Worm (Caenorhabditis elegans): Measurements from ENCODE around the gene haf-2.

haf-2 gene

ce11 chrII:7356773-7357172, 547 bp upstream of the haf-2 start:
- TF ChIP-seq B0310.2 (tag; optimal IDR thresholded peaks at IDR 0.05) = no peak
- no peak for TF ChIP-seq F13C5.2 (tag; optimal IDR thresholded peaks at IDR 0.05)
- TF ChIP-seq ceh-36 (tag; optimal IDR thresholded peaks at IDR 0.05) = no peak
- no peak for TF ChIP-seq tbx-11 (GFP tag; IDR thresholded peaks at IDR 0.05)
- no peak for TF ChIP-seq ama-1 (optimal IDR thresholded peaks at IDR 0.05)
- TF ChIP-seq hmg-4 (GFP tag; optimal IDR thresholded peaks at IDR 0.05) = no peak
- no peak for TF ChIP-seq tra-4 (tag; optimal IDR thresholded peaks at IDR 0.05)
- no peak for TF ChIP-seq ceh-13 (GFP tag; optimal IDR thresholded peaks at IDR 0.05)
- no peak for TF ChIP-seq aly-1 (tag; optimal IDR thresholded peaks at IDR 0.05)
- no peak for TF ChIP-seq pes-1 (GFP tag; IDR thresholded peaks at IDR 0.05)
- TF ChIP-seq hnd-1 (tag; optimal IDR thresholded peaks at IDR 0.05) = no peak
- no peak for TF ChIP-seq ets-7 (tag; optimal IDR thresholded peaks at IDR 0.05)
- TF ChIP-seq tbx-37 (GFP tag; conservative IDR thresholded peaks at IDR 0.05) = no peak
- no peak for TF ChIP-seq sea-1 (GFP tag; conservative IDR thresholded peaks at IDR 0.05)
- TF ChIP-seq flt-1 (GFP tag; IDR thresholded peaks at IDR 0.05) = no peak

- TF ChIP-seq hnd-1 (tag; optimal IDR thresholded peaks at IDR 0.05) (no peak), ceh-13 (GFP tag; optimal IDR thresholded peaks at IDR 0.05) (no peak), ama-1 (optimal IDR thresholded peaks at IDR 0.05) (no peak), ets-7 (tag; optimal IDR thresholded peaks at IDR 0.05) (no peak), ceh-36 (tag; optimal IDR thresholded peaks at IDR 0.05) (peak; percentile 12)
Observed at ce11 chrII:7353027-7353426, 3.2 kb downstream of the haf-2 start.

ce11 chrII:7352507-7352906, 3.7 kb downstream of the haf-2 start, which contains the start of gene hsp-4:
Gene hsp-4, minus strand, starts transcription at chrII:7352645.
- TF ChIP-seq flt-1 (GFP tag; IDR thresholded peaks at IDR 0.05) (no peak), aly-1 (tag; optimal IDR thresholded peaks at IDR 0.05) (no peak), ets-7 (tag; optimal IDR thresholded peaks at IDR 0.05) (no peak), sea-1 (GFP tag; conservative IDR thresholded peaks at IDR 0.05) (no peak), pes-1 (GFP tag; IDR thresholded peaks at IDR 0.05) (no peak), tbx-11 (GFP tag; IDR thresholded peaks at IDR 0.05) (no peak), F13C5.2 (tag; optimal IDR thresholded peaks at IDR 0.05) (no peak), hmbx-1 (tag; optimal IDR thresholded peaks at IDR 0.05) (no peak), hnd-1 (tag; optimal IDR thresholded peaks at IDR 0.05) (no peak)

ce11 chrII:7348063-7348462, 8.2 kb downstream of the haf-2 start:
- no peak for TF ChIP-seq ama-1 (optimal IDR thresholded peaks at IDR 0.05)
- no peak for TF ChIP-seq pes-1 (GFP tag; IDR thresholded peaks at IDR 0.05)
- no peak for TF ChIP-seq F13C5.2 (tag; optimal IDR thresholded peaks at IDR 0.05)
- no peak for TF ChIP-seq ets-7 (tag; optimal IDR thresholded peaks at IDR 0.05)
- TF ChIP-seq tbx-37 (GFP tag; conservative IDR thresholded peaks at IDR 0.05) = no peak
- no peak for TF ChIP-seq tra-4 (tag; optimal IDR thresholded peaks at IDR 0.05)
- TF ChIP-seq scrt-1 (GFP tag; IDR thresholded peaks at IDR 0.05) = no peak
- TF ChIP-seq flt-1 (GFP tag; IDR thresholded peaks at IDR 0.05) = no peak
- no peak for TF ChIP-seq B0310.2 (tag; optimal IDR thresholded peaks at IDR 0.05)
- no peak for TF ChIP-seq aly-1 (tag; optimal IDR thresholded peaks at IDR 0.05)
- TF ChIP-seq hmbx-1 (tag; optimal IDR thresholded peaks at IDR 0.05) = no peak
- no peak for TF ChIP-seq hnd-1 (tag; optimal IDR thresholded peaks at IDR 0.05)
- no peak for TF ChIP-seq ceh-13 (GFP tag; optimal IDR thresholded peaks at IDR 0.05)
- TF ChIP-seq hmg-4 (GFP tag; optimal IDR thresholded peaks at IDR 0.05) = no peak
- TF ChIP-seq ceh-36 (tag; optimal IDR thresholded peaks at IDR 0.05) = no peak

ce11 chrII:7345858-7346257, 10.4 kb downstream of the haf-2 start:
- TF ChIP-seq flt-1 (GFP tag; IDR thresholded peaks at IDR 0.05) (no peak), scrt-1 (GFP tag; IDR thresholded peaks at IDR 0.05) (no peak), tra-4 (tag; optimal IDR thresholded peaks at IDR 0.05) (no peak), ets-7 (tag; optimal IDR thresholded peaks at IDR 0.05) (no peak), hnd-1 (tag; optimal IDR thresholded peaks at IDR 0.05) (no peak), sea-1 (GFP tag; conservative IDR thresholded peaks at IDR 0.05) (no peak), tbx-11 (GFP tag; IDR thresholded peaks at IDR 0.05) (no peak), ceh-36 (tag; optimal IDR thresholded peaks at IDR 0.05) (no peak), ama-1 (optimal IDR thresholded peaks at IDR 0.05) (no peak), B0310.2 (tag; optimal IDR thresholded peaks at IDR 0.05) (no peak), aly-1 (tag; optimal IDR thresholded peaks at IDR 0.05) (no peak), F13C5.2 (tag; optimal IDR thresholded peaks at IDR 0.05) (no peak), hmg-4 (GFP tag; optimal IDR thresholded peaks at IDR 0.05) (no peak), pes-1 (GFP tag; IDR thresholded peaks at IDR 0.05) (no peak), tbx-37 (GFP tag; conservative IDR thresholded peaks at IDR 0.05) (no peak)

- TF ChIP-seq ceh-36 (tag; optimal IDR thresholded peaks at IDR 0.05) = no peak
- no peak for TF ChIP-seq ceh-13 (GFP tag; optimal IDR thresholded peaks at IDR 0.05)
- TF ChIP-seq aly-1 (tag; optimal IDR thresholded peaks at IDR 0.05) = no peak
- TF ChIP-seq hnd-1 (tag; optimal IDR thresholded peaks at IDR 0.05) = no peak
- no peak for TF ChIP-seq ets-7 (tag; optimal IDR thresholded peaks at IDR 0.05)
- TF ChIP-seq B0310.2 (tag; optimal IDR thresholded peaks at IDR 0.05) = no peak
- TF ChIP-seq sea-1 (GFP tag; conservative IDR thresholded peaks at IDR 0.05) = no peak
- TF ChIP-seq ama-1 (optimal IDR thresholded peaks at IDR 0.05) = no peak
- no peak for TF ChIP-seq tbx-37 (GFP tag; conservative IDR thresholded peaks at IDR 0.05)
- no peak for TF ChIP-seq hmbx-1 (tag; optimal IDR thresholded peaks at IDR 0.05)
- no peak for TF ChIP-seq pes-1 (GFP tag; IDR thresholded peaks at IDR 0.05)
- TF ChIP-seq tbx-11 (GFP tag; IDR thresholded peaks at IDR 0.05) = no peak
- TF ChIP-seq hmg-4 (GFP tag; optimal IDR thresholded peaks at IDR 0.05) = no peak
Observed at ce11 chrII:7343668-7344067, 12.6 kb downstream of the haf-2 start.

ce11 chrII:7342884-7343283, 13.3 kb downstream of the haf-2 start:
- TF ChIP-seq pes-1 (GFP tag; IDR thresholded peaks at IDR 0.05) (no peak), ets-7 (tag; optimal IDR thresholded peaks at IDR 0.05) (no peak), scrt-1 (GFP tag; IDR thresholded peaks at IDR 0.05) (no peak), sea-1 (GFP tag; conservative IDR thresholded peaks at IDR 0.05) (no peak), hmbx-1 (tag; optimal IDR thresholded peaks at IDR 0.05) (no peak), F13C5.2 (tag; optimal IDR thresholded peaks at IDR 0.05) (no peak), flt-1 (GFP tag; IDR thresholded peaks at IDR 0.05) (no peak), tbx-11 (GFP tag; IDR thresholded peaks at IDR 0.05) (no peak), B0310.2 (tag; optimal IDR thresholded peaks at IDR 0.05) (no peak), aly-1 (tag; optimal IDR thresholded peaks at IDR 0.05) (no peak), tra-4 (tag; optimal IDR thresholded peaks at IDR 0.05) (no peak), ama-1 (optimal IDR thresholded peaks at IDR 0.05) (no peak), hmg-4 (GFP tag; optimal IDR thresholded peaks at IDR 0.05) (no peak), tbx-37 (GFP tag; conservative IDR thresholded peaks at IDR 0.05) (no peak), hnd-1 (tag; optimal IDR thresholded peaks at IDR 0.05) (no peak), ceh-36 (tag; optimal IDR thresholded peaks at IDR 0.05) (no peak), ceh-13 (GFP tag; optimal IDR thresholded peaks at IDR 0.05) (no peak)
